Fruit fly (Drosophila melanogaster): ENCODE data around the gene laza.

Gene laza

DNA sequence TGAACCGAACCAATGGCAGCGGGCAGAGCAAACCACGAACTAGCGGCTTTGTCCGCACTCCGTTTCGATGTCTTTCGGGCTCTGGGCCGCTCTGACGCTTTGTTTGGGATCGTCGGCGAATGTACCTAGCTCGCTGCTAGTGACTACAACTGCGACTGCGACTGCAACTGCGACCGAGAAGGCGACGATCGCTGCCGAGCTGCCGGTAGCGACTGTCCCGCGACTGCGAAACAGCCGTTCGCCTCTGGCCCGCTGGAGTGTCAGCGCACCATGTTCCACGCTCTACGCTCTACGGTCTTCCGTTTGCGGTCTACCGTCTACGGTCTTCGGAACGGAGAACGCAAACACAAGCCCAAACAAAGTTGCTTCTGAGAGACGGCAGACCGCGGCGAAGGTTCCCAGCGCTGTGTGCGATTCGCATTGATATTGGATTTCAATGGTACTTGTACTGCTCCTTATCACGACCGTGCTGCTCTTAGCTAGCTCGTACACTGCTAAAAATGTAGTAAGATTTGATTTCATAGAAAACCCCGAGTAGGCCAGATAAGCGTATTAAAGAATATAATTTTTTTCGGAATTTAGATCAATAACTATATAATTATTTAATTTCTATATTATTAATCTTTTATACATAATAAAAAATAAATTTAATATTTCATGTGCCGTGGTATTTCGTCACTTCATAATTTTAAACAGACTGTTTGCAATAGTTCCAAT, at the start of gene laza:
Gene laza (minus strand): TSS at position 214 of the 717 bp plus-strand sequence.
- TF ChIP-seq fru (GFP tag; optimal IDR thresholded peaks at IDR 0.05) = no peak
- TF ChIP-seq OdsH (GFP tag; optimal IDR thresholded peaks at IDR 0.05) = no peak
- no peak for TF ChIP-seq CG32264 (GFP tag; optimal IDR thresholded peaks at IDR 0.05)
- peak; percentile 4 for TF ChIP-seq Dif (GFP tag; optimal IDR thresholded peaks at IDR 0.05; ENCODE audit: partially characterized antibody)
- peak; percentile 19 for TF ChIP-seq Vsx2 (GFP tag; optimal IDR thresholded peaks at IDR 0.05; ENCODE audit: partially characterized antibody)
- peak; percentile 2 for TF ChIP-seq h (GFP tag; optimal IDR thresholded peaks at IDR 0.05)
- no peak for TF ChIP-seq N (GFP tag; optimal IDR thresholded peaks at IDR 0.05)

dm6 chr3L:22505118-22505517, 44.2 kb upstream of the laza start, which contains the start of gene CG43329:
Gene CG43329, minus strand, starts transcription at chr3L:22505218.
- no peak for TF ChIP-seq sage (GFP tag; optimal IDR thresholded peaks at IDR 0.05)
- TF ChIP-seq Rel (GFP tag; optimal IDR thresholded peaks at IDR 0.05) = no peak
- TF ChIP-seq Rel (tag; optimal IDR thresholded peaks at IDR 0.05) = no peak
- no peak for TF ChIP-seq Hr78 (GFP tag; optimal IDR thresholded peaks at IDR 0.05)
- TF ChIP-seq rgr (GFP tag; optimal IDR thresholded peaks at IDR 0.05) = no peak
- TF ChIP-seq Hr83 (GFP tag; optimal IDR thresholded peaks at IDR 0.05; ENCODE audit: poor library complexity, severe bottlenecking) = no peak
- no peak for TF ChIP-seq Dif (GFP tag; optimal IDR thresholded peaks at IDR 0.05; ENCODE audit: partially characterized antibody)
- TF ChIP-seq dsf (GFP tag; optimal IDR thresholded peaks at IDR 0.05; ENCODE audit: borderline replicate concordance) = no peak
- no peak for TF ChIP-seq lola (GFP tag; optimal IDR thresholded peaks at IDR 0.05)
- no peak for TF ChIP-seq woc (GFP tag; optimal IDR thresholded peaks at IDR 0.05)
- no peak for TF ChIP-seq GATAd (GFP tag; optimal IDR thresholded peaks at IDR 0.05)

DNA sequence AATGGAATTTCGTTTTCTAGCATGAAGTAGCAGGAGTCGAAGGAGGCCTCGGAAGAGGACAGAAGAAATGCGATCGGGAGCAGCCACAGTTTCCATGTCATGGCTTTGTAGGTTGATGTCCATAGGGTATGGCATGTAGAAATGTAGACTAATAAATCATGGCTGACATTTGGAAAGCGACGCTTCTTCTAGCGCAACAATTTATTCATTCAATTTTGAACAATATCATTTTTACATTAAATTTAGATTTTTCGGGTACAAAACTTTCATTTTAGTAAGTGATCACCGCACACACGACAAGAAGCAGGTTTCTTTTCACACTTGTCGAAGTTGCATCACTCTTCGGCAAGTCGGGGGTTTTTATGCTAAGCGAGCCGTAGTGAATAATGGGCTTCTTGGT, 43.4 kb upstream of the laza start, which contains the start of gene CG43330:
Gene CG43330 (minus strand): TSS at position 101 of the 400 bp plus-strand sequence.
- no peak for TF ChIP-seq br (GFP tag; optimal IDR thresholded peaks at IDR 0.05)
- no peak for TF ChIP-seq CG9705 (GFP tag; optimal IDR thresholded peaks at IDR 0.05)
- TF ChIP-seq Vsx2 (GFP tag; optimal IDR thresholded peaks at IDR 0.05; ENCODE audit: partially characterized antibody) = no peak
- TF ChIP-seq jim (GFP tag; optimal IDR thresholded peaks at IDR 0.05) = no peak
- TF ChIP-seq OdsH (GFP tag; optimal IDR thresholded peaks at IDR 0.05) = no peak
- no peak for TF ChIP-seq h (GFP tag; optimal IDR thresholded peaks at IDR 0.05)
- TF ChIP-seq brk (GFP tag; optimal IDR thresholded peaks at IDR 0.05) = no peak
- no peak for TF ChIP-seq HLH106 (tag; optimal IDR thresholded peaks at IDR 0.05)
- no peak for TF ChIP-seq GATAd (GFP tag; optimal IDR thresholded peaks at IDR 0.05)
- TF ChIP-seq Hnf4 (GFP tag; optimal IDR thresholded peaks at IDR 0.05) = no peak
- no peak for TF ChIP-seq CrebA (GFP tag; optimal IDR thresholded peaks at IDR 0.05; ENCODE audit: borderline replicate concordance)
- TF ChIP-seq woc (GFP tag; optimal IDR thresholded peaks at IDR 0.05) = no peak
- TF ChIP-seq Myc (optimal IDR thresholded peaks at IDR 0.05) = no peak

DNA sequence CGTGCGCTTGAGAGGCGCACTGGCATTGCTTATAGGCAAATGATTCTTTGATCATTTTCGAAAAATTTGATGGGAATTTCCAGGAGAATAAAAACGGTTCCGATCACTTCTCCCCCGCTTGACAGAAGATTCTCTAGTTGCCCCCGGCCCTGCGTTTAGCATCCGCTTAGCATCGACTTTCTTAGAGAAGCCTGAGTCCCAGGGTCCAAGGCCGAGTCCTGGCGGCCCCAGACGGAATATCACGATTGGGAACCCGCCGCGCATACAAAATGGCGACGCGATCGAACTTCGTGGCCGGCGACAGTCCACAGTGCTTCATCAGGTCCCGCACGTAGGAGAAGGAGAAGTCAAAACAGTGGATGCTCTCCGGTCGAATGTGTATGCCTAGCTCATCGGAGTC, 42.8 kb upstream of the laza start, which contains the start of gene CG43331:
Gene CG43331 (minus strand): TSS at position 101 of the 400 bp plus-strand sequence.
- no peak for TF ChIP-seq dsf (GFP tag; optimal IDR thresholded peaks at IDR 0.05; ENCODE audit: borderline replicate concordance)
- no peak for TF ChIP-seq CrebA (GFP tag; optimal IDR thresholded peaks at IDR 0.05; ENCODE audit: borderline replicate concordance)
- TF ChIP-seq jim (GFP tag; optimal IDR thresholded peaks at IDR 0.05) = no peak
- no peak for TF ChIP-seq ey (GFP tag; optimal IDR thresholded peaks at IDR 0.05)
- TF ChIP-seq sv (GFP tag; optimal IDR thresholded peaks at IDR 0.05) = no peak
- TF ChIP-seq Hr78 (GFP tag; optimal IDR thresholded peaks at IDR 0.05) = no peak

dm6 chr3L:22501300-22501699, 40.4 kb upstream of the laza start, which contains the start of gene CG43312:
Gene CG43312, plus strand, starts transcription at chr3L:22501600.
- TF ChIP-seq CG32264 (GFP tag; optimal IDR thresholded peaks at IDR 0.05) (no peak), h (GFP tag; optimal IDR thresholded peaks at IDR 0.05) (no peak), pan (optimal IDR thresholded peaks at IDR 0.05) (no peak), woc (GFP tag; optimal IDR thresholded peaks at IDR 0.05) (no peak)

DNA sequence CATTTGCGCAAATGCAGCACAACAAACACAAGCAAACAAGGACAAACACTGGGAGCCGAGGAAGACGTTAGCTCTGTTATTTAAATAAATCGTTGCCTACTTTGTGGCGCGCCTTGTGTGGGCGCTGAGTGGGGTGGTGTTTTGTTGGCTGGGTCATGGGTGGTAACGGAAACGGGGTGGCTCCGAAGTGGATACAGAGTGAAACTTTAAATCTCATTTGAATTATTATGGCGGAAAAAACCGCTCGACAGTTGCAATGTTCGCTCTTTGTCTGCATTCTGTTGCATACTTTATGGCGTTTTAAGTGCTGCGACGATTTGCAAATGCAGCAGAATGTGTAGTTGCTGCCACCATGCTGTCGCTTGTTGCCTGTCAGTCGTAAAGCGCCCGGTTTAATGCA, 36.7 kb upstream of the laza start:
- TF ChIP-seq Mio (GFP tag; optimal IDR thresholded peaks at IDR 0.05) (no peak), Hr78 (GFP tag; optimal IDR thresholded peaks at IDR 0.05) (no peak), psq (GFP tag; optimal IDR thresholded peaks at IDR 0.05) (no peak), pan (optimal IDR thresholded peaks at IDR 0.05) (no peak), Hr83 (GFP tag; optimal IDR thresholded peaks at IDR 0.05; ENCODE audit: poor library complexity, severe bottlenecking) (no peak), usp (GFP tag; optimal IDR thresholded peaks at IDR 0.05) (no peak), brk (GFP tag; optimal IDR thresholded peaks at IDR 0.05) (no peak), dmrt93B (GFP tag; optimal IDR thresholded peaks at IDR 0.05) (no peak), woc (GFP tag; optimal IDR thresholded peaks at IDR 0.05) (no peak), dl (GFP tag; optimal IDR thresholded peaks at IDR 0.05; ENCODE audit: insufficient read depth in 1 of 2, partially characterized antibody in 2 of 2) (no peak), tai (GFP tag; optimal IDR thresholded peaks at IDR 0.05) (no peak), Vsx2 (GFP tag; optimal IDR thresholded peaks at IDR 0.05; ENCODE audit: partially characterized antibody) (no peak), sage (GFP tag; optimal IDR thresholded peaks at IDR 0.05) (no peak), GATAd (GFP tag; optimal IDR thresholded peaks at IDR 0.05) (no peak), Myc (optimal IDR thresholded peaks at IDR 0.05) (no peak), CG32264 (GFP tag; optimal IDR thresholded peaks at IDR 0.05) (no peak), OdsH (GFP tag; optimal IDR thresholded peaks at IDR 0.05) (no peak), Sp1 (GFP tag; optimal IDR thresholded peaks at IDR 0.05) (no peak), Abd-B (GFP tag; optimal IDR thresholded peaks at IDR 0.05) (no peak), lola (GFP tag; optimal IDR thresholded peaks at IDR 0.05) (no peak)
